Fruit fly (Drosophila melanogaster) whole organism, embryonic: ENCODE data around the gene CG31675.

Source experiments
- ATbp ChIP-seq: fragments of 200-800 bp; sonication (Bioruptor generic); optimal IDR thresholded peaks from 2 replicates; lab custom pipeline; 2017; ENCODE audit warnings: missing biosample characterization, mild to moderate bottlenecking, missing genetic modification characterization, missing genetic modification reagents
- Blimp-1 ChIP-seq: fragments of 200-800 bp; sonication (Bioruptor generic); optimal IDR thresholded peaks from 3 replicates; lab custom pipeline; 2018; ENCODE audit warnings: missing biosample characterization, missing genetic modification characterization, mild to moderate bottlenecking, moderate library complexity, missing genetic modification reagents
- CG12391 ChIP-seq: fragments of 200-800 bp; sonication (Bioruptor generic); optimal IDR thresholded peaks from 3 replicates; lab custom pipeline; 2018; ENCODE audit warnings: missing biosample characterization, mild to moderate bottlenecking, missing genetic modification characterization, moderate library complexity
- CG12769 ChIP-seq: fragments of 200-800 bp; sonication (Bioruptor generic); optimal IDR thresholded peaks from 2 replicates; lab custom pipeline; 2019; ENCODE audit warnings: missing biosample characterization, mild to moderate bottlenecking, missing genetic modification characterization, moderate library complexity
- CG14667 ChIP-seq: fragments of 200-800 bp; sonication (Bioruptor generic); IDR thresholded peaks from 2 replicates; pipeline ENCODE4 v1.3.6; 2022; ENCODE audit warnings: missing biosample characterization, missing genetic modification characterization
- CG16813 ChIP-seq: fragments of 200-800 bp; sonication (Bioruptor generic); IDR thresholded peaks from 3 replicates; pipeline ENCODE4 v1.3.6; 2022; ENCODE audit warnings: missing biosample characterization, missing genetic modification characterization; ENCODE audit not compliant: partially characterized antibody
- CG18476 ChIP-seq: fragments of 200-800 bp; sonication (Bioruptor generic); optimal IDR thresholded peaks from 2 replicates; lab custom pipeline; 2016; ENCODE audit warnings: missing biosample characterization, mild to moderate bottlenecking, missing genetic modification characterization
- CG2889 ChIP-seq: fragments of 200-800 bp; sonication (Bioruptor generic); IDR thresholded peaks from 3 replicates; pipeline ENCODE4 v1.3.6; 2022; ENCODE audit warnings: missing biosample characterization, missing genetic modification characterization
- CG31388 ChIP-seq: fragments of 200-800 bp; sonication (Bioruptor generic); optimal IDR thresholded peaks from 2 replicates; lab custom pipeline; 2016; ENCODE audit warnings: missing biosample characterization, missing genetic modification characterization
- CG32532 ChIP-seq: fragments of 200-800 bp; sonication (Bioruptor generic); IDR thresholded peaks from 2 replicates; pipeline ENCODE4 v1.3.6; 2022; ENCODE audit warnings: missing biosample characterization, missing genetic modification characterization
- CG4328 ChIP-seq: fragments of 200-800 bp; sonication (Bioruptor generic); optimal IDR thresholded peaks from 3 replicates; lab custom pipeline; 2017; ENCODE audit warnings: missing biosample characterization, missing genetic modification reagents, missing genetic modification characterization
- CG6689 ChIP-seq: fragments of 200-800 bp; sonication (Bioruptor generic); IDR thresholded peaks from 2 replicates; pipeline ENCODE4 v1.3.6; 2022; ENCODE audit warnings: missing biosample characterization, missing genetic modification characterization
- CG7357 ChIP-seq: fragments of 200-800 bp; sonication (Bioruptor generic); IDR thresholded peaks from 3 replicates; pipeline ENCODE4 v1.3.6; 2022; ENCODE audit warnings: missing biosample characterization, missing genetic modification characterization
- CG8089 ChIP-seq: fragments of 200-800 bp; sonication (Bioruptor generic); optimal IDR thresholded peaks from 3 replicates; lab custom pipeline; 2016; ENCODE audit warnings: missing biosample characterization, missing genetic modification characterization
- CTCF ChIP-seq: fragments of 200-800 bp; sonication (Bioruptor generic); optimal IDR thresholded peaks from 2 replicates; lab custom pipeline; 2017; ENCODE audit warnings: missing biosample characterization, mild to moderate bottlenecking, missing genetic modification characterization, moderate library complexity
- Dll ChIP-seq: fragments of 200-800 bp; sonication (Bioruptor generic); IDR thresholded peaks from 4 replicates; pipeline ENCODE4 v1.3.6; 2022; ENCODE audit warnings: missing biosample characterization, missing genetic modification characterization; ENCODE audit not compliant: partially characterized antibody
- E2f1 ChIP-seq: fragments of 200-800 bp; sonication (Bioruptor generic); IDR thresholded peaks from 2 replicates; pipeline ENCODE4 v1.3.6; 2022; ENCODE audit warnings: missing biosample characterization, missing genetic modification characterization
- Ets97D ChIP-seq: fragments of 200-800 bp; sonication (Bioruptor generic); optimal IDR thresholded peaks from 3 replicates; lab custom pipeline; 2016; ENCODE audit warnings: missing biosample characterization, missing genetic modification characterization
- Hey ChIP-seq: fragments of 200-800 bp; sonication (Bioruptor generic); optimal IDR thresholded peaks from 3 replicates; lab custom pipeline; 2018; ENCODE audit warnings: missing biosample characterization, mild to moderate bottlenecking, missing genetic modification characterization
- HmgD ChIP-seq: fragments of 200-800 bp; sonication (Bioruptor generic); optimal IDR thresholded peaks from 3 replicates; lab custom pipeline; 2016; ENCODE audit warnings: missing biosample characterization, missing genetic modification characterization
- Hr78 ChIP-seq, 2 experiments: fragments of 200-800 bp in 1 of 2; fragments of >200 bp in 1 of 2; sonication (Bioruptor generic) in 1 of 2; optimal IDR thresholded peaks; 2 replicates each; lab custom pipeline; 2017 to 2019; ENCODE audit warnings: missing biosample characterization in 2 of 2, missing genetic modification characterization in 2 of 2, mild to moderate bottlenecking in 1 of 2, moderate library complexity in 1 of 2
- MESR4 ChIP-seq: fragments of 200-800 bp; sonication (Bioruptor generic); optimal IDR thresholded peaks from 2 replicates; lab custom pipeline; 2018; ENCODE audit warnings: missing biosample characterization, mild to moderate bottlenecking, missing genetic modification characterization, moderate library complexity
- Mad ChIP-seq: fragments of 200-800 bp; sonication (Bioruptor generic); optimal IDR thresholded peaks from 2 replicates; lab custom pipeline; 2016; ENCODE audit warnings: missing biosample characterization, missing genetic modification characterization
- Med ChIP-seq: fragments of 200-800 bp; sonication (Bioruptor generic); peaks from one replicate; lab custom pipeline; 2016; ENCODE audit warnings: missing biosample characterization, missing genetic modification characterization, mild to moderate bottlenecking, inconsistent platforms, moderate library complexity
- NK7.1 ChIP-seq: fragments of 200-800 bp; sonication (Bioruptor generic); optimal IDR thresholded peaks from 3 replicates; lab custom pipeline; 2016; ENCODE audit warnings: missing biosample characterization, missing genetic modification characterization
- Sox100B ChIP-seq: fragments of 200-800 bp; sonication (Bioruptor generic); optimal IDR thresholded peaks from 3 replicates; lab custom pipeline; 2018; ENCODE audit warnings: missing biosample characterization, mild to moderate bottlenecking, missing genetic modification characterization
- Sox102F ChIP-seq: fragments of 200-800 bp; sonication (Bioruptor generic); optimal IDR thresholded peaks from 2 replicates; lab custom pipeline; 2018; ENCODE audit warnings: missing biosample characterization, mild to moderate bottlenecking, missing genetic modification characterization, moderate library complexity
- abd-A ChIP-seq: fragments of 200-800 bp; sonication (Bioruptor generic); optimal IDR thresholded peaks from 3 replicates; lab custom pipeline; 2019; ENCODE audit warnings: missing biosample characterization, mild to moderate bottlenecking, missing genetic modification characterization, moderate library complexity
- aop ChIP-seq: fragments of 200-800 bp; sonication (Bioruptor generic); IDR thresholded peaks from 2 replicates; pipeline ENCODE4 v1.3.6; 2022; ENCODE audit warnings: missing biosample characterization, missing genetic modification characterization
- ash1 ChIP-seq: fragments of 200-800 bp; sonication (Bioruptor generic); optimal IDR thresholded peaks from 2 replicates; lab custom pipeline; 2018; ENCODE audit warnings: missing biosample characterization, mild to moderate bottlenecking, missing genetic modification characterization
- cas ChIP-seq: fragments of 200-800 bp; sonication (Bioruptor generic); IDR thresholded peaks from 2 replicates; pipeline ENCODE4 v1.3.6; 2022; ENCODE audit warnings: missing biosample characterization, missing genetic modification characterization
- chn ChIP-seq: fragments of 200-800 bp; sonication (Bioruptor generic); optimal IDR thresholded peaks from 2 replicates; lab custom pipeline; 2016; ENCODE audit warnings: missing biosample characterization, missing genetic modification characterization
- ci ChIP-seq: fragments of 200-800 bp; sonication (Bioruptor generic); IDR thresholded peaks from 3 replicates; pipeline ENCODE4 v1.3.6; 2022; ENCODE audit warnings: missing biosample characterization, missing genetic modification characterization
- eyg ChIP-seq: fragments of 200-800 bp; sonication (Bioruptor generic); optimal IDR thresholded peaks from 3 replicates; lab custom pipeline; 2016; ENCODE audit warnings: missing biosample characterization, missing genetic modification characterization
- fd64A ChIP-seq: fragments of 200-800 bp; sonication (Bioruptor generic); optimal IDR thresholded peaks from 3 replicates; lab custom pipeline; 2018; ENCODE audit warnings: missing biosample characterization, mild to moderate bottlenecking, missing genetic modification characterization
- fru ChIP-seq: fragments of >200 bp; optimal IDR thresholded peaks from 2 replicates; lab custom pipeline; 2017
- gcm ChIP-seq: fragments of 200-800 bp; sonication (Bioruptor generic); optimal IDR thresholded peaks from 2 replicates; lab custom pipeline; 2019; ENCODE audit warnings: missing biosample characterization, mild to moderate bottlenecking, missing genetic modification characterization, moderate library complexity
- gfzf ChIP-seq: fragments of 200-800 bp; sonication (Bioruptor generic); optimal IDR thresholded peaks from 2 replicates; lab custom pipeline; 2016; ENCODE audit warnings: missing biosample characterization, mild to moderate bottlenecking, missing genetic modification characterization, moderate library complexity
- grn ChIP-seq: fragments of 200-800 bp; sonication (Bioruptor generic); optimal IDR thresholded peaks from 3 replicates; lab custom pipeline; 2017; ENCODE audit warnings: missing biosample characterization, missing genetic modification characterization
- gt ChIP-seq: fragments of 200-800 bp; sonication (Bioruptor generic); IDR thresholded peaks from 2 replicates; pipeline ENCODE4 v1.3.6; 2022; ENCODE audit warnings: missing biosample characterization, missing genetic modification characterization
- kni ChIP-seq: fragments of 200-800 bp; sonication (Bioruptor generic); optimal IDR thresholded peaks from 3 replicates; lab custom pipeline; 2017; ENCODE audit warnings: mild to moderate bottlenecking, missing biosample characterization, missing genetic modification reagents, missing genetic modification characterization
- knrl ChIP-seq: fragments of 200-800 bp; sonication (Bioruptor generic); IDR thresholded peaks from 3 replicates; pipeline ENCODE4 v1.3.6; 2022; ENCODE audit warnings: missing biosample characterization, missing genetic modification characterization; ENCODE audit not compliant: partially characterized antibody
- nau ChIP-seq: fragments of 200-800 bp; sonication (Bioruptor generic); optimal IDR thresholded peaks from 3 replicates; lab custom pipeline; 2017; ENCODE audit warnings: missing biosample characterization, mild to moderate bottlenecking, missing genetic modification characterization, missing genetic modification reagents
- nom ChIP-seq: fragments of 200-800 bp; sonication (Bioruptor generic); optimal IDR thresholded peaks from 2 replicates; lab custom pipeline; 2017; ENCODE audit warnings: missing biosample characterization, missing genetic modification characterization, mild to moderate bottlenecking, moderate library complexity, missing genetic modification reagents
- ranshi ChIP-seq: fragments of 200-800 bp; sonication (Bioruptor generic); IDR thresholded peaks from 2 replicates; pipeline ENCODE4 v1.3.6; 2022; ENCODE audit warnings: missing biosample characterization, missing genetic modification characterization
- ssp ChIP-seq: fragments of 200-800 bp; sonication (Bioruptor generic); IDR thresholded peaks from 2 replicates; pipeline ENCODE4 v1.3.6; 2022; ENCODE audit warnings: missing biosample characterization, missing genetic modification characterization
- unpg ChIP-seq: fragments of 200-800 bp; sonication (Bioruptor generic); optimal IDR thresholded peaks from 3 replicates; lab custom pipeline; 2018; ENCODE audit warnings: missing biosample characterization, mild to moderate bottlenecking, missing genetic modification characterization, moderate library complexity
- vvl ChIP-seq: fragments of 200-800 bp; sonication (Bioruptor generic); IDR thresholded peaks from 2 replicates; pipeline ENCODE4 v1.3.6; 2022; ENCODE audit warnings: missing biosample characterization, missing genetic modification characterization
- zen2 ChIP-seq: fragments of 200-800 bp; sonication (Bioruptor generic); IDR thresholded peaks from 3 replicates; pipeline ENCODE4 v1.3.6; 2022; ENCODE audit warnings: missing biosample characterization, missing genetic modification characterization; ENCODE audit not compliant: partially characterized antibody
- zf30C ChIP-seq: fragments of 200-800 bp; sonication (Bioruptor generic); optimal IDR thresholded peaks from 3 replicates; lab custom pipeline; 2018; ENCODE audit warnings: missing biosample characterization, mild to moderate bottlenecking, missing genetic modification characterization

The CG31675 gene

dm6 chr2L:20822489-20823195, 44.9 kb upstream of the CG31675 start, which contains the start of gene CG9331 (continued):
- TF ChIP-seq CG12769 (tag; lab: Kevin White, UChicago) (peak; percentile 33), gcm (GFP tag; lab: Kevin White, UChicago) (peak; percentile 50), unpg (GFP tag; lab: Kevin White, UChicago) (no peak), Ets97D (no peak), gt (GFP tag; lab: Robert Waterston, UW) (no peak), ssp (no peak), zen2 (GFP tag; lab: Robert Waterston, UW) (0 out of 3 replicates have a peak, but pooled peaks have one; percentile 50), CG32532 (no peak), CG16813 (peak; percentile 40; the same call in 1 of the 3 replicates), nau (GFP tag; lab: Kevin White, UChicago) (peak; percentile 24), ATbp (GFP tag; lab: Kevin White, UChicago) (no peak), kni (peak; percentile 86), CG14667 (GFP tag; lab: Robert Waterston, UW) (no peak), ash1 (GFP tag; lab: Kevin White, UChicago) (no peak), fd64A (GFP tag; lab: Kevin White, UChicago) (peak; percentile 16), MESR4 (GFP tag; lab: Kevin White, UChicago) (no peak), Blimp-1 (GFP tag; lab: Kevin White, UChicago) (peak; percentile 76), abd-A (tag; lab: Kevin White, UChicago) (peak; percentile 92), fru (lab: Kevin White, UChicago) (no peak), CG31388 (no peak), CG7357 (no peak), Dll (GFP tag; lab: Robert Waterston, UW) (peak; percentile 57; the same call in 3 of the 4 replicates), cas (no peak), ci (GFP tag; lab: Robert Waterston, UW) (peak; percentile 77; the same call in 2 of the 3 replicates), ranshi (GFP tag; lab: Robert Waterston, UW) (no peak), gfzf (GFP tag; lab: Kevin White, UChicago) (no peak), nom (GFP tag; lab: Kevin White, UChicago) (peak; percentile 22), Mad (GFP tag; lab: Kevin White, UChicago) (no peak), CG6689 (GFP tag; lab: Robert Waterston, UW) (no peak), CG4328 (GFP tag; lab: Kevin White, UChicago) (no peak), eyg (GFP tag; lab: Kevin White, UChicago) (no peak), CG18476 (GFP tag; lab: Kevin White, UChicago) (peak; percentile 93), knrl (no peak), Hr78 (GFP tag; optimal IDR thresholded peaks at IDR 0.05; lab: Kevin White, UChicago) (no peak), NK7.1 (GFP tag; lab: Kevin White, UChicago) (no peak), E2f1 (GFP tag; lab: Robert Waterston, UW) (no peak), Sox102F (GFP tag; lab: Kevin White, UChicago) (peak; percentile 0), grn (peak; percentile 54), HmgD (GFP tag; lab: Kevin White, UChicago) (peak; percentile 4), aop (GFP tag; lab: Robert Waterston, UW) (no peak), CG2889 (GFP tag; lab: Robert Waterston, UW) (no peak), Hey (tag; lab: Kevin White, UChicago) (no peak), Med (GFP tag; lab: Kevin White, UChicago) (peak; percentile 90), zf30C (GFP tag; lab: Kevin White, UChicago) (peak; percentile 3), CTCF (GFP tag; lab: Kevin White, UChicago) (no peak), CG8089 (GFP tag; lab: Kevin White, UChicago) (no peak), chn (GFP tag; lab: Kevin White, UChicago) (peak; percentile 21), Sox100B (GFP tag; lab: Kevin White, UChicago) (no peak), CG12391 (no peak), vvl (GFP tag; lab: Robert Waterston, UW) (peak; percentile 36; the same call in 1 of the 2 replicates)
